Worm (Caenorhabditis elegans): ENCODE data around the gene C49F8.1.

The C49F8.1 gene

DNA sequence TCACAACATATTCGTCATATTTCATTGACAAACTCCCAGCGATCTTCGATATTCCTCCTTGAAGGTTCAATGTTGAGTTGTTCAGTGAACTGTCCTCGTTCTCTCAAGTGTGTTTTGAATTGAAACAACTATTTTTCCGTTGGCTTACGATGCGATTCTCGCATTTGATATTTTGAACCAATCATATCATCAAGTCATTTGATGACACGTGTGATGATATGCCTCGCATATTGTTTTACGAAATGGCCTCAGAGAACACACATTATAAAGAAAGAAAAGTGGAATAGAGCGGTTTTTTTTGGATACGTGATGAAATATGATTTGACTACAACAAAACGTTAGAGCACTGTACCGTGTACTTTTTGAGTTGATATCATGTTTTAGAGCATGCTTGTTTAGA lies 16.4 kb downstream of the C49F8.1 start (continued):
- TF ChIP-seq attf-5 (GFP tag; optimal IDR thresholded peaks at IDR 0.05) (no peak), egl-44 (GFP tag; IDR thresholded peaks at IDR 0.05) (no peak), mes-4 (tag; optimal IDR thresholded peaks at IDR 0.05) (no peak), Y95B8A.8 (GFP tag; IDR thresholded peaks at IDR 0.05) (no peak), mcd-1 (GFP tag; IDR thresholded peaks at IDR 0.05) (no peak), snpc-1.1 (tag; optimal IDR thresholded peaks at IDR 0.05; ENCODE audit: insufficient read depth) (no peak), nfya-2 (GFP tag; IDR thresholded peaks at IDR 0.05) (no peak), hrde-1 (tag; optimal IDR thresholded peaks at IDR 0.05; ENCODE audit: borderline replicate concordance) (no peak), F49E8.2 (tag; optimal IDR thresholded peaks at IDR 0.05; ENCODE audit: insufficient read depth) (no peak), lin-40 (tag; optimal IDR thresholded peaks at IDR 0.05) (peak; percentile 63), B0336.3 (GFP tag; IDR thresholded peaks at IDR 0.05) (no peak), lsy-27 (tag; optimal IDR thresholded peaks at IDR 0.05; ENCODE audit: borderline replicate concordance, insufficient read depth) (no peak), madf-8 (GFP tag; conservative IDR thresholded peaks at IDR 0.05) (no peak), athp-1 (tag; optimal IDR thresholded peaks at IDR 0.05) (no peak), F39B2.1 (GFP tag; IDR thresholded peaks at IDR 0.05) (no peak), ZK185.1 (tag; optimal IDR thresholded peaks at IDR 0.05; ENCODE audit: poor library complexity, severe bottlenecking) (peak; percentile 71), xnd-1 (tag; optimal IDR thresholded peaks at IDR 0.05) (no peak), Y53G8AR.9 (GFP tag; conservative IDR thresholded peaks at IDR 0.05) (no peak), hlh-12 (tag; optimal IDR thresholded peaks at IDR 0.05) (no peak), ama-1 (optimal IDR thresholded peaks at IDR 0.05) (no peak), ama-1 (GFP tag; optimal IDR thresholded peaks at IDR 0.05) (no peak), Y67H2A.10 (GFP tag; conservative IDR thresholded peaks at IDR 0.05) (no peak), dox-1 (GFP tag; IDR thresholded peaks at IDR 0.05) (no peak), K12H6.12 (tag; optimal IDR thresholded peaks at IDR 0.05) (no peak), nhr-179 (tag; optimal IDR thresholded peaks at IDR 0.05) (no peak), C17E4.6 (GFP tag; IDR thresholded peaks at IDR 0.05) (no peak), hmg-1.2 (GFP tag; IDR thresholded peaks at IDR 0.05) (no peak), F37B4.10 (GFP tag; IDR thresholded peaks at IDR 0.05) (no peak), attf-6 (GFP tag; IDR thresholded peaks at IDR 0.05) (no peak), B0019.2 (GFP tag; conservative IDR thresholded peaks at IDR 0.05) (no peak)

DNA sequence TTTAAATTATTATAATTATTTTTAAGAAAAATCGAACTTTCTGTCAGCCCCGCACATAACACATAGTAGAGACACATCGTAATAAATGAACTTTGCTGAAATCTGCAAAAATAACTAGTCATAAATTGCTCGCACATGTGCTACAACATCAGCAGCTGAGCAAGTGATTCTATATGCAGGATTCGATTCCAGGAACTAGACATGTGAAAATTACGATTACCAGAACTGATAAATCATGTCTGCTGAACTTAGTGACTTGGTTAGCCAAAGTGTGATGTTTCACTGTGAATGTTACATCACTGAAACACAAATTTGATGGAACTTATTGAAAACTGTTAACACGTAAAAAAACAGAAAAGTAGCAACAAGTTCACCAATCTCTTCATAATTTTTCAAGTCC lies 17.5 kb downstream of the C49F8.1 start:
- TF ChIP-seq lin-40 (tag; optimal IDR thresholded peaks at IDR 0.05) (no peak), zim-3 (tag; optimal IDR thresholded peaks at IDR 0.05) (no peak), attf-5 (GFP tag; optimal IDR thresholded peaks at IDR 0.05) (no peak)

DNA sequence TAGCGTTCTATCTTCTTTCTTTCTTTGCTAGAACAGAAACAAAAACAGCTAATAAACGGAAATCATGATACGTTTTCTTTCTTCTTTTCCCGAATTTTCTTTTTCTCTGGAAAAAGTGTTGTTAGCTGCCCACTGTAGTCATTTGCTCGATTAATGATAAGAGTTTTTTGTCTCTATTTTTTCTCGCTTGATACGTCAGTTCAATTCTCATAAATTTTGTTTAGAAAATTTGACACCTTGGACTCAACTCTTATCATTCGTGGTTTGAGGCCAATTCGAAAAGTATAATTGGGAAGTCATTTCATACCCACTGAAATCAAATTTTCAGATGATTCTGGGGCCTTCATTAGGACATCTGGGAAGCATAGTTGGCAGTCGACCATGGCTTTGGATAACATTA lies 22.9 kb downstream of the C49F8.1 start:
- TF ChIP-seq sdz-38 (tag; optimal IDR thresholded peaks at IDR 0.05) (no peak), nhr-80 (tag; optimal IDR thresholded peaks at IDR 0.05) (peak; percentile 74)

DNA sequence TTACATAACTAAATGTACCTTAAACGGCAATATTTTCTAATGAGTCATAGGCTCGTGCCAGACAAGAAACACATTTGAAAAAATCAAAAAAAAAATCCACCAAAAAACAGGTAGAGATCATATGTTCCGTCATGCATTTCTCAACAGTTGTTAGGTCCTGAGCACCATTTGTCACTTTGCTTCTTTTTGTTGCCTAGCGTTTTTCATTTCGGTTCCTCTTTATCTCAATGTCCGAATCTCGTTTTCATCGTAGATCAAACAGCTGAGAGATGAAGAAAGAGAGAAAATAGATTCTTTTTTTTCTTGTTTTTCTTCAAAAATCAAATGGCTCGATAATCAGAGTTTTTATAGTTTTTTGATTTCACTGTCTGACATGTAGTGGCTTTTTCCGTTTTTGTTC lies 23.8 kb downstream of the C49F8.1 start:
- TF ChIP-seq pha-4 (tag; optimal IDR thresholded peaks at IDR 0.05) = no peak
- TF ChIP-seq F37B4.10 (GFP tag; IDR thresholded peaks at IDR 0.05) = no peak
- TF ChIP-seq madf-6 (GFP tag; IDR thresholded peaks at IDR 0.05) = no peak
- no peak for TF ChIP-seq nfyb-1 (GFP tag; IDR thresholded peaks at IDR 0.05)
- no peak for TF ChIP-seq dpff-1 (tag; optimal IDR thresholded peaks at IDR 0.05)
- no peak for TF ChIP-seq mcd-1 (GFP tag; IDR thresholded peaks at IDR 0.05)
- TF ChIP-seq nhr-27 (tag; optimal IDR thresholded peaks at IDR 0.05) = no peak
- no peak for TF ChIP-seq K12H6.12 (tag; optimal IDR thresholded peaks at IDR 0.05)
- TF ChIP-seq sdz-38 (tag; optimal IDR thresholded peaks at IDR 0.05) = no peak
- TF ChIP-seq gei-17 (GFP tag; optimal IDR thresholded peaks at IDR 0.05) = no peak
- TF ChIP-seq ceh-91 (GFP tag; IDR thresholded peaks at IDR 0.05) = no peak

All from whole organism, young adult.